Fruit fly (Drosophila melanogaster): ENCODE data around the gene DCTN1-p150.

dm6 chr3L:13957789-13958188 lies 28.6 kb downstream of the DCTN1-p150 start:
- no peak for TF ChIP-seq pad (GFP tag; optimal IDR thresholded peaks at IDR 0.05)
- no peak for TF ChIP-seq Mnt (GFP tag; optimal IDR thresholded peaks at IDR 0.05)
- no peak for TF ChIP-seq CG33017 (tag; optimal IDR thresholded peaks at IDR 0.05)
- TF ChIP-seq Clk (GFP tag; optimal IDR thresholded peaks at IDR 0.05): no peak

All from whole organism, adult.